Worm (Caenorhabditis elegans) whole organism, dauer: Measurements from ENCODE around the gene Y59E9AL.36.
"Not testable (repeated sequence)": the region's sequence is repeated elsewhere in the genome, so short reads cannot be mapped to it uniquely, and the experiment has no call there.

Experiments used
- unc-62 ChIP-seq: sonication (generic microtip); optimal IDR thresholded peaks from 2 replicates; lab custom pipeline; 2017; ENCODE audit warnings: missing biosample characterization, missing genetic modification reagents, missing genetic modification characterization

Y59E9AL.36 gene

ce11 chrIV:5209390-5209789, at the start of gene Y59E9AL.36, which contains the start of gene nbet-1:
Y59E9AL.36 (minus strand) TSS chrIV:5209481.
nbet-1 (plus strand) TSS chrIV:5209501.
- no peak for TF ChIP-seq unc-62 (GFP tag; lab: Kevin White, UChicago)

ce11 chrIV:5258385-5258784, 49.1 kb upstream of the Y59E9AL.36 start, which contains the start of gene ttbk-2.1:
ttbk-2.1 (plus strand) TSS chrIV:5258685.
- TF ChIP-seq unc-62 (GFP tag; lab: Kevin White, UChicago) = not testable (repeated sequence)

ce11 chrIV:5256731-5257130, 47.5 kb upstream of the Y59E9AL.36 start, which contains the start of gene F36H12.9:
F36H12.9 (plus strand) TSS chrIV:5257031.
- TF ChIP-seq unc-62 (GFP tag; lab: Kevin White, UChicago) = not testable (repeated sequence)

- not testable (repeated sequence) for TF ChIP-seq unc-62 (GFP tag; lab: Kevin White, UChicago)
Observed at ce11 chrIV:5254678-5255077, 45.4 kb upstream of the Y59E9AL.36 start, which contains the start of gene F36H12.10. F36H12.10 (minus strand) TSS chrIV:5254778.

- no peak for TF ChIP-seq unc-62 (GFP tag; lab: Kevin White, UChicago)
Observed at ce11 chrIV:5230530-5230929, 21.2 kb upstream of the Y59E9AL.36 start, which contains the start of gene thn-5. thn-5 (plus strand) TSS chrIV:5230830.

ce11 chrIV:5228619-5229018, 19.3 kb upstream of the Y59E9AL.36 start, which contains the start of gene thn-6:
thn-6 (plus strand) TSS chrIV:5228919.
- no peak for TF ChIP-seq unc-62 (GFP tag; lab: Kevin White, UChicago)

- TF ChIP-seq unc-62 (GFP tag; lab: Kevin White, UChicago) = not testable (repeated sequence)
Observed at ce11 chrIV:5226552-5226951, 17.3 kb upstream of the Y59E9AL.36 start, which contains the start of gene nsph-4.1. nsph-4.1 (plus strand) TSS chrIV:5226852.

ce11 chrIV:5225277-5225822, 16.1 kb upstream of the Y59E9AL.36 start, which contains the start of gene cylc-1:
cylc-1 (minus strand) TSS chrIV:5225772.
- not testable (repeated sequence) for TF ChIP-seq unc-62 (GFP tag; lab: Kevin White, UChicago)

- TF ChIP-seq unc-62 (GFP tag; lab: Kevin White, UChicago) = no peak
Observed at ce11 chrIV:5224238-5224637, 15.0 kb upstream of the Y59E9AL.36 start, which contains the start of gene Y59E9AL.8. Y59E9AL.8 (minus strand) TSS chrIV:5224338.

- TF ChIP-seq unc-62 (GFP tag; lab: Kevin White, UChicago) = no peak
Observed at ce11 chrIV:5221721-5222120, 12.4 kb upstream of the Y59E9AL.36 start.

- not testable (repeated sequence) for TF ChIP-seq unc-62 (GFP tag; lab: Kevin White, UChicago)
Observed at ce11 chrIV:5218496-5218895, 9.2 kb upstream of the Y59E9AL.36 start, which contains the start of gene nsph-4.2. nsph-4.2 (plus strand) TSS chrIV:5218796.

- TF ChIP-seq unc-62 (GFP tag; lab: Kevin White, UChicago) = no peak
Observed at ce11 chrIV:5216349-5216748, 7.1 kb upstream of the Y59E9AL.36 start.

- no peak for TF ChIP-seq unc-62 (GFP tag; lab: Kevin White, UChicago)
Observed at ce11 chrIV:5215092-5215491, 5.8 kb upstream of the Y59E9AL.36 start, which contains the start of gene Y59E9AL.4. Y59E9AL.4 (minus strand) TSS chrIV:5215192.

- no peak for TF ChIP-seq unc-62 (GFP tag; lab: Kevin White, UChicago)
Observed at ce11 chrIV:5210606-5211005, 1.3 kb upstream of the Y59E9AL.36 start.

ce11 chrIV:5206716-5207115, 2.6 kb downstream of the Y59E9AL.36 start:
- TF ChIP-seq unc-62 (GFP tag; lab: Kevin White, UChicago) = no peak

- no peak for TF ChIP-seq unc-62 (GFP tag; lab: Kevin White, UChicago)
Observed at ce11 chrIV:5204573-5204972, 4.7 kb downstream of the Y59E9AL.36 start, which contains the start of gene tni-4. tni-4 (plus strand) TSS chrIV:5204591.
